Worm (Caenorhabditis elegans): Measurements from ENCODE around the gene tftc-3.
A peak's percentile ranks its signal among the peaks of the same experiment; 100 is the strongest.

Gene tftc-3

ce11 chrV:10190081-10190556, 20.0 kb downstream of the tftc-3 start, which contains the start of gene ZK856.5:
ZK856.5 (minus strand) TSS chrV:10190131.
- no peak for TF ChIP-seq ceh-36 (tag; optimal IDR thresholded peaks at IDR 0.05)
- no peak for TF ChIP-seq tra-4 (tag; optimal IDR thresholded peaks at IDR 0.05)
- no peak for TF ChIP-seq tbx-11 (GFP tag; IDR thresholded peaks at IDR 0.05)
- TF ChIP-seq ama-1 (optimal IDR thresholded peaks at IDR 0.05): no peak
- no peak for TF ChIP-seq ceh-13 (GFP tag; optimal IDR thresholded peaks at IDR 0.05)
- no peak for TF ChIP-seq hmbx-1 (tag; optimal IDR thresholded peaks at IDR 0.05)
- TF ChIP-seq hmg-4 (GFP tag; optimal IDR thresholded peaks at IDR 0.05): no peak
- no peak for TF ChIP-seq aly-1 (tag; optimal IDR thresholded peaks at IDR 0.05)
- TF ChIP-seq scrt-1 (GFP tag; IDR thresholded peaks at IDR 0.05): no peak
- no peak for TF ChIP-seq pes-1 (GFP tag; IDR thresholded peaks at IDR 0.05)
- no peak for TF ChIP-seq sea-1 (GFP tag; conservative IDR thresholded peaks at IDR 0.05)
- no peak for TF ChIP-seq F13C5.2 (tag; optimal IDR thresholded peaks at IDR 0.05)
- TF ChIP-seq ets-7 (tag; optimal IDR thresholded peaks at IDR 0.05): no peak

ce11 chrV:10185719-10186118, 24.4 kb downstream of the tftc-3 start, which contains the start of gene ZK856.18:
ZK856.18 (minus strand) TSS chrV:10186007.
- TF ChIP-seq ets-7 (tag; optimal IDR thresholded peaks at IDR 0.05) (no peak), hmbx-1 (tag; optimal IDR thresholded peaks at IDR 0.05) (no peak), hmg-4 (GFP tag; optimal IDR thresholded peaks at IDR 0.05) (no peak), ceh-13 (GFP tag; optimal IDR thresholded peaks at IDR 0.05) (no peak), flt-1 (GFP tag; IDR thresholded peaks at IDR 0.05) (no peak), ama-1 (optimal IDR thresholded peaks at IDR 0.05) (no peak), F13C5.2 (tag; optimal IDR thresholded peaks at IDR 0.05) (no peak), pes-1 (GFP tag; IDR thresholded peaks at IDR 0.05) (no peak), scrt-1 (GFP tag; IDR thresholded peaks at IDR 0.05) (no peak), aly-1 (tag; optimal IDR thresholded peaks at IDR 0.05) (no peak), sea-1 (GFP tag; conservative IDR thresholded peaks at IDR 0.05) (no peak), tbx-11 (GFP tag; IDR thresholded peaks at IDR 0.05) (no peak), tbx-37 (GFP tag; conservative IDR thresholded peaks at IDR 0.05) (no peak), hnd-1 (tag; optimal IDR thresholded peaks at IDR 0.05) (no peak), tra-4 (tag; optimal IDR thresholded peaks at IDR 0.05) (no peak), B0310.2 (tag; optimal IDR thresholded peaks at IDR 0.05) (no peak), ceh-36 (tag; optimal IDR thresholded peaks at IDR 0.05) (no peak)

ce11 chrV:10183810-10184209, 26.3 kb downstream of the tftc-3 start:
- TF ChIP-seq pes-1 (GFP tag; IDR thresholded peaks at IDR 0.05) (no peak), hmbx-1 (tag; optimal IDR thresholded peaks at IDR 0.05) (no peak), ceh-13 (GFP tag; optimal IDR thresholded peaks at IDR 0.05) (no peak), F13C5.2 (tag; optimal IDR thresholded peaks at IDR 0.05) (no peak), B0310.2 (tag; optimal IDR thresholded peaks at IDR 0.05) (no peak), hnd-1 (tag; optimal IDR thresholded peaks at IDR 0.05) (no peak), flt-1 (GFP tag; IDR thresholded peaks at IDR 0.05) (no peak), ama-1 (optimal IDR thresholded peaks at IDR 0.05) (no peak)

- TF ChIP-seq sea-1 (GFP tag; conservative IDR thresholded peaks at IDR 0.05) (no peak), F13C5.2 (tag; optimal IDR thresholded peaks at IDR 0.05) (no peak), tbx-37 (GFP tag; conservative IDR thresholded peaks at IDR 0.05) (no peak), scrt-1 (GFP tag; IDR thresholded peaks at IDR 0.05) (no peak), hmg-4 (GFP tag; optimal IDR thresholded peaks at IDR 0.05) (no peak), hnd-1 (tag; optimal IDR thresholded peaks at IDR 0.05) (no peak), B0310.2 (tag; optimal IDR thresholded peaks at IDR 0.05) (no peak), aly-1 (tag; optimal IDR thresholded peaks at IDR 0.05) (no peak), pes-1 (GFP tag; IDR thresholded peaks at IDR 0.05) (no peak), ets-7 (tag; optimal IDR thresholded peaks at IDR 0.05) (no peak), ceh-36 (tag; optimal IDR thresholded peaks at IDR 0.05) (no peak)
These were observed 27.2 kb downstream of the tftc-3 start, which contains the start of gene ZK856.4 for ce11 chrV:10182984-10183383. ZK856.4 (plus strand) TSS chrV:10183284.

- TF ChIP-seq hmbx-1 (tag; optimal IDR thresholded peaks at IDR 0.05): no peak
- TF ChIP-seq ceh-36 (tag; optimal IDR thresholded peaks at IDR 0.05): no peak
- no peak for TF ChIP-seq ceh-13 (GFP tag; optimal IDR thresholded peaks at IDR 0.05)
- TF ChIP-seq ets-7 (tag; optimal IDR thresholded peaks at IDR 0.05): no peak
- TF ChIP-seq aly-1 (tag; optimal IDR thresholded peaks at IDR 0.05): no peak
- no peak for TF ChIP-seq pes-1 (GFP tag; IDR thresholded peaks at IDR 0.05)
- no peak for TF ChIP-seq tra-4 (tag; optimal IDR thresholded peaks at IDR 0.05)
- TF ChIP-seq tbx-11 (GFP tag; IDR thresholded peaks at IDR 0.05): no peak
- no peak for TF ChIP-seq flt-1 (GFP tag; IDR thresholded peaks at IDR 0.05)
- no peak for TF ChIP-seq tbx-37 (GFP tag; conservative IDR thresholded peaks at IDR 0.05)
- no peak for TF ChIP-seq B0310.2 (tag; optimal IDR thresholded peaks at IDR 0.05)
- no peak for TF ChIP-seq F13C5.2 (tag; optimal IDR thresholded peaks at IDR 0.05)
- no peak for TF ChIP-seq sea-1 (GFP tag; conservative IDR thresholded peaks at IDR 0.05)
- TF ChIP-seq scrt-1 (GFP tag; IDR thresholded peaks at IDR 0.05): no peak
- TF ChIP-seq hmg-4 (GFP tag; optimal IDR thresholded peaks at IDR 0.05): no peak
- no peak for TF ChIP-seq ama-1 (optimal IDR thresholded peaks at IDR 0.05)
- no peak for TF ChIP-seq hnd-1 (tag; optimal IDR thresholded peaks at IDR 0.05)
These were observed 30.9 kb downstream of the tftc-3 start, which contains the start of gene cul-5 for ce11 chrV:10179235-10179634. cul-5 (plus strand) TSS chrV:10179535.

ce11 chrV:10178166-10178565, 32.0 kb downstream of the tftc-3 start:
- TF ChIP-seq scrt-1 (GFP tag; IDR thresholded peaks at IDR 0.05) (no peak), F13C5.2 (tag; optimal IDR thresholded peaks at IDR 0.05) (peak; percentile 44)

ce11 chrV:10174632-10175075, 35.5 kb downstream of the tftc-3 start:
- TF ChIP-seq F13C5.2 (tag; optimal IDR thresholded peaks at IDR 0.05) (no peak), ceh-36 (tag; optimal IDR thresholded peaks at IDR 0.05) (no peak), tra-4 (tag; optimal IDR thresholded peaks at IDR 0.05) (no peak), hmbx-1 (tag; optimal IDR thresholded peaks at IDR 0.05) (no peak), scrt-1 (GFP tag; IDR thresholded peaks at IDR 0.05) (no peak), tbx-37 (GFP tag; conservative IDR thresholded peaks at IDR 0.05) (no peak), ets-7 (tag; optimal IDR thresholded peaks at IDR 0.05) (no peak), tbx-11 (GFP tag; IDR thresholded peaks at IDR 0.05) (no peak), ceh-13 (GFP tag; optimal IDR thresholded peaks at IDR 0.05) (no peak), pes-1 (GFP tag; IDR thresholded peaks at IDR 0.05) (no peak)

Data from whole organism, early embryonic.